Worm (Caenorhabditis elegans): ENCODE results near the gene C45B11.6.

The C45B11.6 gene

ce11 chrV:11078874-11079273 is 35.0 kb downstream of the C45B11.6 start:
- TF ChIP-seq ceh-43 (GFP tag; optimal IDR thresholded peaks at IDR 0.05) (no peak), nhr-12 (tag; optimal IDR thresholded peaks at IDR 0.05) (no peak), unc-120 (tag; optimal IDR thresholded peaks at IDR 0.05; ENCODE audit: poor library complexity, severe bottlenecking) (no peak), mls-2 (tag; optimal IDR thresholded peaks at IDR 0.05) (no peak), ztf-11 (tag; optimal IDR thresholded peaks at IDR 0.05) (no peak), snpc-4 (tag; optimal IDR thresholded peaks at IDR 0.05) (no peak), blmp-1 (tag; optimal IDR thresholded peaks at IDR 0.05) (no peak), flh-1 (GFP tag; optimal IDR thresholded peaks at IDR 0.05) (no peak), zip-8 (tag; optimal IDR thresholded peaks at IDR 0.05) (no peak), nhr-237 (tag; optimal IDR thresholded peaks at IDR 0.05) (no peak), hlh-1 (tag; optimal IDR thresholded peaks at IDR 0.05) (no peak), ceh-83 (GFP tag; optimal IDR thresholded peaks at IDR 0.05) (no peak)

DNA sequence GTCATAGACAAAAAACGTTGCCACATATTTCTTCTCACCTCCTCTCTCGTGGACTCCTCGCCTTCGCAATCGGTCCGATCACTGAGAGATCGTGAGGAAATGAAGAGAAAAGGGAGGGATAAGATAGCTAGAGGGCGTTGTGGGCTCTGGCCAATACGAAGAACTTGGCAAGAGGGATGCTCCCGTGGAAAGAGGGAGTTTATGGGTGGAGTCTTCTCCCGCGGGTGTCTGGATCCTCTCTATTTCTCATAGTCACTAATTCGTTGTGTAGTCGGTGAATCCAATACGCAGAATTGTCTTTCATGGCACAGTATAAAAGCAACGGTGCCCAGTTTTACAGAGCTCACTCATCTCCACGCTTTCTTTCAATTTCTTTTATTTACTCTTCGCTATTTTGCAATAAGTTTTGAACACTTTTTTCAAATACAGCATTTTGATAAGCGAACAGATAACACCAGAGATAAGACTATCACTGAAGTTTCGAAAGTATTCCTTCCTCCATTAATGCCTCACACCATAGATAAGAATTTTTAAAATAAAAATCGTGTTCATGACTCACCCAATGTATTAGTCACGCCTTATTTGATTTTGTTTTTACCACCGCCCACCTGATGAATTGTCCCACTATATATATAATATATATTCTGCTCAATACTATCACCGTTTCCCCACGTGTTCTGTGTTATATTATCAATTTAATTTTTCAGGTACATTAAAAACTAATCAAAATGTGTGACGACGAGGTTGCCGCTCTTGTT is 36.7 kb downstream of the C45B11.6 start, which contains the start of gene act-1:
act-1 (plus strand) TSS at position 708 of the 758 bp plus-strand sequence.
- TF ChIP-seq unc-120 (tag; optimal IDR thresholded peaks at IDR 0.05; ENCODE audit: poor library complexity, severe bottlenecking) (peak; percentile 95), unc-39 (tag; optimal IDR thresholded peaks at IDR 0.05) (no peak), snpc-4 (tag; optimal IDR thresholded peaks at IDR 0.05) (no peak), unc-62 (GFP tag; optimal IDR thresholded peaks at IDR 0.05) (peak; percentile 32), hlh-1 (tag; optimal IDR thresholded peaks at IDR 0.05) (peak; percentile 40), sptf-1 (tag; optimal IDR thresholded peaks at IDR 0.05) (peak; percentile 21), M03D4.4 (tag; optimal IDR thresholded peaks at IDR 0.05) (peak; percentile 43)

DNA sequence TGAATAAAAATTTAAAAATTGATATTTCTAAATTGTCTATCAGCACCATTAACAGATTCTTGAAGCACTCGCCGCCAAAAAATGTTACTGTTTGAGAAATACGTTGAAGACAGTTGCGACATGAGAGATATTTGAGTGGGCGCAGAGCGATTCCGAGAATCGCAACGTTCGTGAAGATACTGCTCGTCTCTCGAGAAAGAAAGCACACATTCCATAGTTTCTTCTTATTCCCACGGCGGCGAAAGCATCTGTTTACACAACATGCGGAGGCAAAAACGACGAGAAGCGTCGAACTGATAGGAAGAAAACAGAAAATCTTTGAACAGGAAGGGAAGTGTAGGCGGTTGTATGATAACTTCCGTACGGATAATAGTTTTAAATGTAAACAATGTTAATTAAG is 38.6 kb downstream of the C45B11.6 start:
- TF ChIP-seq nhr-76 (tag; optimal IDR thresholded peaks at IDR 0.05) (no peak), nhr-237 (tag; optimal IDR thresholded peaks at IDR 0.05) (peak; percentile 50), unc-120 (tag; optimal IDR thresholded peaks at IDR 0.05; ENCODE audit: poor library complexity, severe bottlenecking) (peak; percentile 90), unc-62 (GFP tag; optimal IDR thresholded peaks at IDR 0.05) (peak; percentile 58), elt-3 (tag; optimal IDR thresholded peaks at IDR 0.05) (no peak), mep-1 (tag; optimal IDR thresholded peaks at IDR 0.05) (peak; percentile 36), M03D4.4 (tag; optimal IDR thresholded peaks at IDR 0.05) (peak; percentile 27), hlh-1 (tag; optimal IDR thresholded peaks at IDR 0.05) (peak; percentile 76), pha-4 (tag; optimal IDR thresholded peaks at IDR 0.05) (peak; percentile 54), nhr-28 (tag; optimal IDR thresholded peaks at IDR 0.05) (no peak)

DNA sequence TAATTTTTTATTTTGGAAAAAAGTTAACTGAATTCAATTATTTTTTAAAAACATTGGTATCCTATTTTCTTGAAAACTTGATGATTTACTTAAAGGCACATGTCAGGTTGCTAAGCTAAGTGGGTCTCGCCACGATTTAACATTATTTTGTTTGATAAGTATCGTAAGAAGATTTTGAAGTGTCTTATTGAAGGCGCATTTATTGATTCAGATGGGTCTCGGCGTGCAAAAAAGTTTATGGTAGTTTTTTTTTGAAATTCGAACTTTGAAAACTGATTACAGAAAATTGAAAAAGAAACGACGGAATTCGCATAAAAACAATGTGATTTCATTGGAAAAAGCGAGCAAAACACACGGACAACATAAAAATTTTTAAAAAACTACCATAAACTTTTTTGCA is 39.1 kb downstream of the C45B11.6 start:
- TF ChIP-seq snpc-4 (tag; optimal IDR thresholded peaks at IDR 0.05), result no peak
- TF ChIP-seq bed-3 (GFP tag; optimal IDR thresholded peaks at IDR 0.05), result no peak
- TF ChIP-seq hlh-1 (tag; optimal IDR thresholded peaks at IDR 0.05), result no peak
- TF ChIP-seq mab-5 (tag; optimal IDR thresholded peaks at IDR 0.05), result no peak
- no peak for TF ChIP-seq nhr-2 (tag; optimal IDR thresholded peaks at IDR 0.05)
- no peak for TF ChIP-seq drap-1 (GFP tag; optimal IDR thresholded peaks at IDR 0.05)
- no peak for TF ChIP-seq elt-1 (tag; optimal IDR thresholded peaks at IDR 0.05; ENCODE audit: borderline replicate concordance, insufficient read depth)
- no peak for TF ChIP-seq blmp-1 (tag; optimal IDR thresholded peaks at IDR 0.05)
- no peak for TF ChIP-seq mep-1 (tag; optimal IDR thresholded peaks at IDR 0.05)
- no peak for TF ChIP-seq nhr-12 (tag; optimal IDR thresholded peaks at IDR 0.05)
- no peak for TF ChIP-seq ztf-11 (tag; optimal IDR thresholded peaks at IDR 0.05)
- no peak for TF ChIP-seq nhr-237 (tag; optimal IDR thresholded peaks at IDR 0.05)
- no peak for TF ChIP-seq unc-62 (GFP tag; optimal IDR thresholded peaks at IDR 0.05)
- no peak for TF ChIP-seq ceh-43 (GFP tag; optimal IDR thresholded peaks at IDR 0.05)
- no peak for TF ChIP-seq mls-2 (tag; optimal IDR thresholded peaks at IDR 0.05)
- TF ChIP-seq tbx-8 (GFP tag; optimal IDR thresholded peaks at IDR 0.05), result no peak

- TF ChIP-seq mab-5 (tag; optimal IDR thresholded peaks at IDR 0.05) (peak; percentile 74), pha-4 (tag; optimal IDR thresholded peaks at IDR 0.05) (no peak), unc-120 (tag; optimal IDR thresholded peaks at IDR 0.05; ENCODE audit: poor library complexity, severe bottlenecking) (peak; percentile 90), sptf-1 (tag; optimal IDR thresholded peaks at IDR 0.05) (no peak), snpc-4 (tag; optimal IDR thresholded peaks at IDR 0.05) (no peak), nhr-2 (tag; optimal IDR thresholded peaks at IDR 0.05) (no peak), nhr-12 (tag; optimal IDR thresholded peaks at IDR 0.05) (no peak), lsy-2 (tag; optimal IDR thresholded peaks at IDR 0.05) (no peak), mls-2 (tag; optimal IDR thresholded peaks at IDR 0.05) (no peak), cnd-1 (tag; optimal IDR thresholded peaks at IDR 0.05) (no peak), nhr-28 (tag; optimal IDR thresholded peaks at IDR 0.05) (no peak), ceh-83 (GFP tag; optimal IDR thresholded peaks at IDR 0.05) (no peak), ham-2 (GFP tag; optimal IDR thresholded peaks at IDR 0.05) (peak; percentile 21), zip-8 (tag; optimal IDR thresholded peaks at IDR 0.05) (peak; percentile 95), ces-1 (GFP tag; optimal IDR thresholded peaks at IDR 0.05) (no peak), tbx-8 (GFP tag; optimal IDR thresholded peaks at IDR 0.05) (no peak), sem-2 (GFP tag; optimal IDR thresholded peaks at IDR 0.05) (no peak), flh-1 (GFP tag; optimal IDR thresholded peaks at IDR 0.05) (no peak), M03D4.4 (tag; optimal IDR thresholded peaks at IDR 0.05) (no peak), drap-1 (GFP tag; optimal IDR thresholded peaks at IDR 0.05) (no peak), elt-1 (tag; optimal IDR thresholded peaks at IDR 0.05; ENCODE audit: borderline replicate concordance, insufficient read depth) (peak; percentile 24), mep-1 (tag; optimal IDR thresholded peaks at IDR 0.05) (no peak), elt-3 (tag; optimal IDR thresholded peaks at IDR 0.05) (no peak), nhr-237 (tag; optimal IDR thresholded peaks at IDR 0.05) (peak; percentile 75), lin-32 (GFP tag; optimal IDR thresholded peaks at IDR 0.05) (no peak), unc-39 (tag; optimal IDR thresholded peaks at IDR 0.05) (no peak), blmp-1 (tag; optimal IDR thresholded peaks at IDR 0.05) (no peak), unc-62 (GFP tag; optimal IDR thresholded peaks at IDR 0.05) (peak; percentile 70), ceh-43 (GFP tag; optimal IDR thresholded peaks at IDR 0.05) (no peak), bed-3 (GFP tag; optimal IDR thresholded peaks at IDR 0.05) (no peak), lin-13 (tag; optimal IDR thresholded peaks at IDR 0.05) (no peak), ceh-39 (tag; optimal IDR thresholded peaks at IDR 0.05) (peak; percentile 26), nhr-76 (tag; optimal IDR thresholded peaks at IDR 0.05) (no peak)
Observed at ce11 chrV:11083691-11084090, 39.8 kb downstream of the C45B11.6 start.

Data from whole organism, mixed stage, embryonic.